Worm (Caenorhabditis elegans) whole organism, L2 larva: ENCODE data around the gene smcl-1.
"Not testable (repeated sequence)": the region's sequence is repeated elsewhere in the genome, so short reads cannot be mapped to it uniquely, and the experiment has no call there.

Experiments used
- F13H6.1 ChIP-seq: sonication (generic microtip); optimal IDR thresholded peaks from 2 replicates; lab custom pipeline; 2016; ENCODE audit warnings: missing genetic modification characterization, missing compliant biosample characterization
- ama-1 ChIP-seq: fragments of 150-350 bp; optimal IDR thresholded peaks from 2 replicates; lab custom pipeline; 2018; ENCODE audit warnings: inconsistent platforms
- lin-13 ChIP-seq: fragments of 150-350 bp; optimal IDR thresholded peaks from 2 replicates; lab custom pipeline; 2014; ENCODE audit warnings: missing biosample characterization, missing genetic modification reagents, missing genetic modification characterization
- skn-1 ChIP-seq: sonication (generic microtip); optimal IDR thresholded peaks from 2 replicates; lab custom pipeline; 2017; ENCODE audit warnings: missing biosample characterization, missing genetic modification characterization

- peak; percentile 93 for TF ChIP-seq F13H6.1
- TF ChIP-seq lin-13 (GFP tag; lab: Kevin White, UChicago); skn-1; ama-1: not testable (repeated sequence)
Observed at ce11 chrX:11643767-11644235, 49.5 kb upstream of the smcl-1 start, which contains the start of gene sto-4.
